Worm (Caenorhabditis elegans): ENCODE results near the gene Y62E10A.24.

DNA sequence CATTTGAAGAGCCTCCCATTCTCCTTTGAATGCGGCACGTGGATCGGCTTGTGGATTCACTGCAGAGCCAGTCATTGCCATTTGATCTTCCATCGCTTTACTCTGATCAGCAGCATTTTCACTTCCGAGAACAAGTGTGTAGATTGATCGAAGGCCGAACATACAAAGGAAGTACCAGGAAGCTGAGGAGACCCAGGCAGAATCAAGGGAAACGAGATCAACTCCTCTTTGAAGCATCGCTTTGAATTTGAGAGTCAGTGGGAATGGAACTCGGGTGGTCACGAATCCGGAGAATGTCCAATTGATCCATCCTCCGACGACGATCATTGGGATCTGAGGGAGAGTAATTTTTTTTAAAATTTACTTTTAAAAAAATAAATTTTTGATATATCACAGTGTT, 10.0 kb downstream of the Y62E10A.24 start:
- TF ChIP-seq flt-1 (GFP tag; IDR thresholded peaks at IDR 0.05): no peak
- no peak for TF ChIP-seq sea-1 (GFP tag; conservative IDR thresholded peaks at IDR 0.05)
- TF ChIP-seq hnd-1 (tag; optimal IDR thresholded peaks at IDR 0.05): no peak
- no peak for TF ChIP-seq hmg-4 (GFP tag; optimal IDR thresholded peaks at IDR 0.05)
- no peak for TF ChIP-seq hmbx-1 (tag; optimal IDR thresholded peaks at IDR 0.05)
- no peak for TF ChIP-seq ets-7 (tag; optimal IDR thresholded peaks at IDR 0.05)
- TF ChIP-seq B0310.2 (tag; optimal IDR thresholded peaks at IDR 0.05): no peak
- peak; percentile 28 for TF ChIP-seq ama-1 (optimal IDR thresholded peaks at IDR 0.05)
- no peak for TF ChIP-seq aly-1 (tag; optimal IDR thresholded peaks at IDR 0.05)
- TF ChIP-seq tbx-11 (GFP tag; IDR thresholded peaks at IDR 0.05): no peak
